Fruit fly (Drosophila melanogaster) whole organism, pupa: ENCODE results near the gene CG11498.

ENCODE experiments used
- CG10348 ChIP-seq: fragments of 200-800 bp; sonication (Bioruptor generic); IDR thresholded peaks from 2 replicates; pipeline ENCODE4 v1.3.6; 2022; ENCODE audit warnings: missing biosample characterization, missing genetic modification characterization
- CG12605 ChIP-seq: fragments of 200-800 bp; sonication (Bioruptor generic); IDR thresholded peaks from 2 replicates; pipeline ENCODE4 v1.3.6; 2022; ENCODE audit warnings: missing biosample characterization, missing genetic modification characterization
- CG13204 ChIP-seq: fragments of 200-800 bp; sonication (Bioruptor generic); optimal IDR thresholded peaks from 2 replicates; lab custom pipeline; 2018; ENCODE audit warnings: missing biosample characterization, mild to moderate bottlenecking, missing genetic modification characterization, moderate library complexity
- CG17806 ChIP-seq: fragments of 200-800 bp; sonication (Bioruptor generic); optimal IDR thresholded peaks from 2 replicates; lab custom pipeline; 2018; ENCODE audit warnings: missing biosample characterization, mild to moderate bottlenecking, missing genetic modification characterization, moderate library complexity
- CG9948 ChIP-seq: fragments of 200-800 bp; sonication (Bioruptor generic); optimal IDR thresholded peaks from 2 replicates; lab custom pipeline; 2018; ENCODE audit warnings: missing biosample characterization, mild to moderate bottlenecking, missing genetic modification characterization, moderate library complexity
- D1 ChIP-seq: fragments of 200-800 bp; sonication (Bioruptor generic); optimal IDR thresholded peaks from 2 replicates; lab custom pipeline; 2018; ENCODE audit warnings: missing biosample characterization, mild to moderate bottlenecking, missing genetic modification characterization, moderate library complexity
- EcR ChIP-seq: fragments of 200-800 bp; sonication (Bioruptor generic); optimal IDR thresholded peaks from 3 replicates; lab custom pipeline; 2019; ENCODE audit warnings: missing biosample characterization, missing genetic modification characterization, mild to moderate bottlenecking, moderate library complexity, missing genetic modification reagents
- fd96Ca ChIP-seq: fragments of 200-800 bp; sonication (Bioruptor generic); IDR thresholded peaks from 3 replicates; pipeline ENCODE4 v1.3.6; 2022; ENCODE audit warnings: missing biosample characterization, missing genetic modification characterization
- gl ChIP-seq: fragments of 200-800 bp; sonication (Bioruptor generic); optimal IDR thresholded peaks from 2 replicates; lab custom pipeline; 2018; ENCODE audit warnings: missing biosample characterization, mild to moderate bottlenecking, missing genetic modification characterization

DNA sequence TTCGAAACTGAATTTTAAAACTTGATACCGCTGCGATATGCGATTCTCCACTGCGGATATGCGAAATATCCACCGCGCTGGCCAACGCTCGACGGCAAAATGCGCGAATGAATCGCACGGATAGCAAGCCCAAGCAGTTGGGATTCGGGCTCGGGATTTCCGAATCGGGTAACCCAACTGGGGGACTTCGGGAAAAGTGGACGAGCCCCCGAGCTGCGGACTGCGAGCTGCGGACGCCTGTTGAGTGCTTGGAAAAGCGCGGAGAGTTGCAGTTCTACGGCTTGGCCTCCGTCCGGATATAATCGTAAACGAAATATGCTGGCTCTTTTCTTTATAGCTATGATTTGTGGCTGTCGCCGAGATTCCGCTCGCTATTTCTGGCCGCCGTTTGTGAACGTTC, 10.8 kb downstream of the CG11498 start, which contains the start of gene AdoR:
- TF ChIP-seq CG13204 (GFP tag; lab: Kevin White, UChicago) (no peak), CG10348 (GFP tag; lab: Robert Waterston, UW) (no peak), EcR (no peak), CG12605 (no peak), CG9948 (tag; lab: Kevin White, UChicago) (no peak), D1 (no peak), CG17806 (tag; lab: Kevin White, UChicago) (no peak), fd96Ca (GFP tag; lab: Robert Waterston, UW) (no peak), gl (tag; lab: Kevin White, UChicago) (no peak)
